Worm (Caenorhabditis elegans) whole organism, early embryonic: Measurements from ENCODE around the gene C05B5.8.

Source experiments
- B0310.2 ChIP-seq: sonication (generic microtip); optimal IDR thresholded peaks from 2 replicates; lab custom pipeline; 2016; ENCODE audit warnings: mild to moderate bottlenecking, missing genetic modification characterization, missing compliant biosample characterization
- F13C5.2 ChIP-seq: sonication (generic microtip); optimal IDR thresholded peaks from 2 replicates; lab custom pipeline; 2017; ENCODE audit warnings: mild to moderate bottlenecking, missing genetic modification characterization, inconsistent platforms, missing compliant biosample characterization
- aly-1 ChIP-seq: sonication (generic microtip); optimal IDR thresholded peaks from 2 replicates; lab custom pipeline; 2016; ENCODE audit warnings: missing genetic modification characterization, missing compliant biosample characterization
- ama-1 ChIP-seq: fragments of 150-350 bp; optimal IDR thresholded peaks from 2 replicates; lab custom pipeline; 2014
- ceh-36 ChIP-seq: sonication (generic microtip); optimal IDR thresholded peaks from 2 replicates; lab custom pipeline; 2016; ENCODE audit warnings: missing genetic modification characterization, inconsistent platforms, missing compliant biosample characterization
- ets-7 ChIP-seq: sonication (generic microtip); optimal IDR thresholded peaks from 2 replicates; lab custom pipeline; 2016; ENCODE audit warnings: missing genotype, missing genetic modification characterization, missing compliant biosample characterization
- flt-1 ChIP-seq: fragments of 200-800 bp; sonication (Bioruptor generic); IDR thresholded peaks from 2 replicates; pipeline ENCODE4 v1.3.6; 2022; ENCODE audit warnings: missing genetic modification characterization, missing compliant biosample characterization
- hmbx-1 ChIP-seq: sonication (generic microtip); optimal IDR thresholded peaks from 2 replicates; lab custom pipeline; 2016; ENCODE audit warnings: mild to moderate bottlenecking, missing genetic modification characterization, missing compliant biosample characterization
- hmg-4 ChIP-seq: fragments of 200-800 bp; sonication (Bioruptor generic); optimal IDR thresholded peaks from 2 replicates; lab custom pipeline; 2018; ENCODE audit warnings: mild to moderate bottlenecking, missing genetic modification characterization, missing compliant biosample characterization
- scrt-1 ChIP-seq: fragments of 200-800 bp; sonication (Bioruptor generic); IDR thresholded peaks from 2 replicates; pipeline ENCODE4 v1.3.6; 2022; ENCODE audit warnings: missing genetic modification characterization, missing compliant biosample characterization
- sea-1 ChIP-seq: fragments of 200-800 bp; sonication (Bioruptor generic); conservative IDR thresholded peaks from 2 replicates; pipeline ENCODE4 v1.3.6; 2022; ENCODE audit warnings: missing genetic modification characterization, missing compliant biosample characterization
- tbx-37 ChIP-seq: fragments of 200-800 bp; sonication (Bioruptor generic); conservative IDR thresholded peaks from 2 replicates; pipeline ENCODE4 v1.3.6; 2022; ENCODE audit warnings: missing genetic modification reagents, missing genetic modification characterization, missing compliant biosample characterization
- tra-4 ChIP-seq: sonication (generic microtip); optimal IDR thresholded peaks from 2 replicates; lab custom pipeline; 2017; ENCODE audit warnings: missing genetic modification characterization, missing compliant biosample characterization

DNA sequence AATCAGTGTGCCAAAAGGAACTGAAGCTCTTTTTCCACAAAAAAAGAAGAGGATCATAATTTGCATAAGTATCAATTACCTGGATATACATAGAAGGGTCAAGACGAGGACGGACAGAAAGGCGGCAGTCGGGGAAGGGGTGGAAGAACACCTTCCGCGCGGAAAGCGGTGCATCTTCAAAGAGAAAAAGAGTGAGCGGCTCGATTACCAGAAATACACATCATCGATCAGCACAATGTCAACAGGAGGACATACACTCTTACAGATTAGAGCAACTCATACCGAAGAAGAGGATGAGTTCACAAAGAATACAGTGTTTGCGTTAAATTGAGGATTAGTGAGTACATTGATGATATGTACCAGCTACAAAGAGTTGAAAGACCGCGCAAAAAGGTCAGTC is 37.2 kb downstream of the C05B5.8 start:
- TF ChIP-seq ets-7 (tag; lab: Kevin White, UChicago) (no peak), B0310.2 (tag; lab: Kevin White, UChicago) (no peak), ama-1 (lab: Kevin White, UChicago) (no peak), flt-1 (no peak), F13C5.2 (tag; lab: Kevin White, UChicago) (no peak), ceh-36 (tag; lab: Kevin White, UChicago) (no peak), scrt-1 (GFP tag; lab: Robert Waterston, UW) (no peak), sea-1 (GFP tag; lab: Robert Waterston, UW) (no peak), aly-1 (no peak), tbx-37 (GFP tag; lab: Robert Waterston, UW) (no peak), hmg-4 (GFP tag; lab: Kevin White, UChicago) (peak; percentile 43), tra-4 (tag; lab: Kevin White, UChicago) (no peak), hmbx-1 (tag; lab: Kevin White, UChicago) (no peak)
